Worm (Caenorhabditis elegans) whole organism, mixed stage, embryonic: ENCODE data around the gene csn-4.

Experiments
- blmp-1 ChIP-seq: fragments of 150-350 bp; optimal IDR thresholded peaks from 2 replicates; lab custom pipeline; 2014; ENCODE audit warnings: missing biosample characterization, missing genetic modification characterization
- mep-1 ChIP-seq: fragments of 150-350 bp; optimal IDR thresholded peaks from 2 replicates; lab custom pipeline; 2017; ENCODE audit warnings: missing biosample characterization, missing genetic modification reagents, missing genetic modification characterization, inconsistent platforms
- nhr-12 ChIP-seq: fragments of 150-350 bp; optimal IDR thresholded peaks from 2 replicates; lab custom pipeline; 2014; ENCODE audit warnings: missing biosample characterization, missing genetic modification characterization
- nhr-2 ChIP-seq: fragments of 150-350 bp; optimal IDR thresholded peaks from 2 replicates; lab custom pipeline; 2014; ENCODE audit warnings: missing biosample characterization, missing genetic modification characterization
- nhr-28 ChIP-seq: fragments of 150-350 bp; optimal IDR thresholded peaks from 2 replicates; lab custom pipeline; 2014; ENCODE audit warnings: missing biosample characterization, missing genetic modification characterization
- nhr-76 ChIP-seq: sonication (generic microtip); optimal IDR thresholded peaks from 2 replicates; lab custom pipeline; 2017; ENCODE audit warnings: missing biosample characterization, missing genetic modification characterization
- snpc-4 ChIP-seq: fragments of 150-350 bp; optimal IDR thresholded peaks from 2 replicates; lab custom pipeline; 2014; ENCODE audit warnings: missing biosample characterization, missing genetic modification characterization
- sptf-1 ChIP-seq: sonication (generic microtip); optimal IDR thresholded peaks from 2 replicates; lab custom pipeline; 2017; ENCODE audit warnings: mild to moderate bottlenecking, missing genetic modification characterization, moderate library complexity, missing compliant biosample characterization
- unc-39 ChIP-seq: fragments of 150-350 bp; optimal IDR thresholded peaks from 2 replicates; lab custom pipeline; 2014; ENCODE audit warnings: missing biosample characterization, missing genetic modification characterization
- unc-62 ChIP-seq: fragments of 150-350 bp; optimal IDR thresholded peaks from 2 replicates; lab custom pipeline; 2014; ENCODE audit warnings: missing biosample characterization, missing genetic modification reagents, missing genetic modification characterization
- ztf-11 ChIP-seq: fragments of 150-350 bp; optimal IDR thresholded peaks from 2 replicates; lab custom pipeline; 2014; ENCODE audit warnings: missing biosample characterization, missing genetic modification characterization

DNA sequence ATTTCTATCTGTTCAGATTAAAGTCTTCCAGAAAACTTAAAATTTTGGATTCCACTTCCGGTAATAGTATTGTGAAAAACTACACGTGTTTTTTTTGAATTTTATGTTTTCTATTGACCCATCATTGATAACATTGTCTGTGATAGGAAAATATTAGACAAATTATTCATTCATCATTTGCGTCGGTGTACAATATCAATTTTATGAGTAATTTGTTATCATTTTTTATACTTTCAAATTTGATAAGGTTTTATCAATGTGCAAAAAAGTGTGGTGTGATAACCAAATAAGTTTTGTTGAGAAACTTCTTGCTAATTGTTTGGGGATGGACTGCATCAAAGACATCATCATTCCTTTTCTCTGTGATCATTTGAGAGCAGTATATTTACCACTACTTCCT, 11.3 kb downstream of the csn-4 start:
- no peak for TF ChIP-seq unc-39 (tag; lab: Kevin White, UChicago)
- no peak for TF ChIP-seq nhr-28 (tag; lab: Kevin White, UChicago)
- no peak for TF ChIP-seq blmp-1
- no peak for TF ChIP-seq mep-1
- TF ChIP-seq ztf-11 (tag; lab: Kevin White, UChicago) = no peak
- TF ChIP-seq nhr-12 = no peak
- no peak for TF ChIP-seq unc-62 (GFP tag; lab: Kevin White, UChicago)
- no peak for TF ChIP-seq snpc-4 (tag; lab: Kevin White, UChicago)
- TF ChIP-seq sptf-1 (tag; lab: Kevin White, UChicago) = no peak
- no peak for TF ChIP-seq nhr-76 (tag; lab: Kevin White, UChicago)
- no peak for TF ChIP-seq nhr-2
